Worm (Caenorhabditis elegans) whole organism, midembryonic: ENCODE measurements around the gene T09F5.10.

ENCODE experiments used
- T22C8.4 ChIP-seq: fragments of 200-800 bp; sonication (Bioruptor generic); IDR thresholded peaks from 2 replicates; pipeline ENCODE4 v1.3.6; 2022; ENCODE audit warnings: missing genetic modification characterization, missing compliant biosample characterization
- cog-1 ChIP-seq: sonication (generic microtip); optimal IDR thresholded peaks from 2 replicates; lab custom pipeline; 2016; ENCODE audit warnings: missing genetic modification characterization, missing compliant biosample characterization
- flt-1 ChIP-seq: fragments of 200-800 bp; sonication (Bioruptor generic); IDR thresholded peaks from 2 replicates; pipeline ENCODE4 v1.3.6; 2022; ENCODE audit warnings: missing genetic modification characterization, missing compliant biosample characterization
- klf-2 ChIP-seq: fragments of 200-800 bp; sonication (Bioruptor generic); conservative IDR thresholded peaks from 2 replicates; pipeline ENCODE4 v1.3.6; 2022; ENCODE audit warnings: missing genetic modification reagents, missing genetic modification characterization, missing compliant biosample characterization
- med-1 ChIP-seq: sonication (generic microtip); optimal IDR thresholded peaks from 2 replicates; lab custom pipeline; 2017; ENCODE audit warnings: missing genetic modification characterization, mild to moderate bottlenecking, missing compliant biosample characterization, antibody characterized with exemption, missing genetic modification reagents; ENCODE audit not compliant: insufficient read depth
- ref-1 ChIP-seq: fragments of 200-800 bp; sonication (Bioruptor generic); conservative IDR thresholded peaks from 2 replicates; pipeline ENCODE4 v1.3.6; 2022; ENCODE audit warnings: missing genetic modification reagents, missing genetic modification characterization, missing compliant biosample characterization
- tab-1 ChIP-seq: fragments of 200-800 bp; sonication (Bioruptor generic); IDR thresholded peaks from 2 replicates; pipeline ENCODE4 v1.3.6; 2022; ENCODE audit warnings: missing genetic modification characterization, missing compliant biosample characterization
- ztf-23 ChIP-seq: fragments of 200-800 bp; sonication (Bioruptor generic); IDR thresholded peaks from 2 replicates; pipeline ENCODE4 v1.3.6; 2022; ENCODE audit warnings: missing genetic modification reagents, missing genetic modification characterization, missing compliant biosample characterization
- ztf-29 ChIP-seq: fragments of 200-800 bp; sonication (Bioruptor generic); IDR thresholded peaks from 2 replicates; pipeline ENCODE4 v1.3.6; 2022; ENCODE audit warnings: missing genetic modification reagents, missing genetic modification characterization, missing compliant biosample characterization

The T09F5.10 gene

DNA sequence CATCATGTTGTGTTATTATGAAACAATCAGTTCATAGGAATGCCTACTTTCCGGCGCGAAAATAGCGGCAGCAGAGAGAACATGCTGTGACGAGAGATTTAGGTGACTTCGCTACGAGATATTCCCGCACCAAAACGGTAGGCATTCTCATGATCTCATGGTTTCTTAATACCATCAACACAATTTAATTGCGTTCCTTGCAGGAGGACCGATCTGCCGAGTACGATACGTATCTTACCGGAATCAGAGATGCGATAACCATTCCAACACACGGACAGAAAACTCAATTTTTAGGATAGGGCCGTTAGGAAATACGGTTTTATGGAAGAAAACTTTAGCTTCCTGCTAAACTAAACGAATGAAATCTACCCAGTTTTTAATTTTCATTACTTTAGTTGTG lies 31.1 kb upstream of the T09F5.10 start, which contains the start of gene T09F5.1:
Gene T09F5.1, plus strand, starts transcription at position 301 of the 400 bp plus-strand sequence.
- TF ChIP-seq ztf-29 (GFP tag; lab: Robert Waterston, UW) (no peak), klf-2 (GFP tag; lab: Robert Waterston, UW) (no peak), cog-1 (no peak), T22C8.4 (no peak), med-1 (no peak), flt-1 (GFP tag; lab: Robert Waterston, UW) (no peak), ztf-23 (GFP tag; lab: Robert Waterston, UW) (no peak), ref-1 (GFP tag; lab: Robert Waterston, UW) (no peak), tab-1 (GFP tag; lab: Robert Waterston, UW) (no peak)

- TF ChIP-seq ref-1 (GFP tag; lab: Robert Waterston, UW): no peak
- no peak for TF ChIP-seq klf-2 (GFP tag; lab: Robert Waterston, UW)
- TF ChIP-seq cog-1: no peak
- no peak for TF ChIP-seq ztf-23 (GFP tag; lab: Robert Waterston, UW)
- TF ChIP-seq T22C8.4: no peak
- TF ChIP-seq flt-1 (GFP tag; lab: Robert Waterston, UW): no peak
- no peak for TF ChIP-seq ztf-29 (GFP tag; lab: Robert Waterston, UW)
- no peak for TF ChIP-seq med-1
- no peak for TF ChIP-seq tab-1 (GFP tag; lab: Robert Waterston, UW)
These were observed 29.7 kb upstream of the T09F5.10 start for ce11 chrV:15150176-15150575.

- TF ChIP-seq cog-1 (no peak), flt-1 (GFP tag; lab: Robert Waterston, UW) (no peak), ztf-23 (GFP tag; lab: Robert Waterston, UW) (no peak), T22C8.4 (no peak), med-1 (no peak), ref-1 (GFP tag; lab: Robert Waterston, UW) (no peak), ztf-29 (GFP tag; lab: Robert Waterston, UW) (no peak), tab-1 (GFP tag; lab: Robert Waterston, UW) (no peak), klf-2 (GFP tag; lab: Robert Waterston, UW) (no peak)
These were observed 29.2 kb upstream of the T09F5.10 start, which contains the start of gene T09F5.2 for ce11 chrV:15150661-15151060. Gene T09F5.2, plus strand, starts transcription at chrV:15150961.

- TF ChIP-seq tab-1 (GFP tag; lab: Robert Waterston, UW) (no peak), ztf-23 (GFP tag; lab: Robert Waterston, UW) (no peak), flt-1 (GFP tag; lab: Robert Waterston, UW) (no peak), ztf-29 (GFP tag; lab: Robert Waterston, UW) (no peak), klf-2 (GFP tag; lab: Robert Waterston, UW) (no peak)
These were observed 27.8 kb upstream of the T09F5.10 start for ce11 chrV:15152010-15152409.

DNA sequence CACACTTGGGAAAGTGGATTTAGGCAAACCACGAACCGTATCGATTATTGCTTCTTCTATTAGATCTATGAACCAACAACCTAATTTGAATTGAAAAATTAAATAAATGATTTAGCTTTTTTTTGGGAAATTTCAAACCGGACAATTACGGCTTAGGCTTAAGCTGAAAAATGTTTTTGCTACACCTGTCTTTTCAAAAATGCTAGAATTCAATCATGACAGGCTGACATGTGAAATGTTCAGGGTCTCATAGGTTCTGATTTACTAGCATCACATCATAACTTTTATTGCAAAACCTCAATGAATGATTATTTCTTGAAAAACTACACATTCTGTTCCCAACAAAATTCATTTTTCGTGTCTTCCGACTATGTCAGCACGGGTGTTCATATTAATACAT lies 26.6 kb upstream of the T09F5.10 start, which contains the start of gene srh-55:
Gene srh-55, plus strand, starts transcription at position 301 of the 400 bp plus-strand sequence.
- TF ChIP-seq cog-1: no peak
- TF ChIP-seq ztf-29 (GFP tag; lab: Robert Waterston, UW): no peak
- TF ChIP-seq klf-2 (GFP tag; lab: Robert Waterston, UW): no peak
- no peak for TF ChIP-seq med-1
- TF ChIP-seq T22C8.4: no peak
- TF ChIP-seq ref-1 (GFP tag; lab: Robert Waterston, UW): no peak
- TF ChIP-seq flt-1 (GFP tag; lab: Robert Waterston, UW): no peak
- no peak for TF ChIP-seq ztf-23 (GFP tag; lab: Robert Waterston, UW)
- no peak for TF ChIP-seq tab-1 (GFP tag; lab: Robert Waterston, UW)

DNA sequence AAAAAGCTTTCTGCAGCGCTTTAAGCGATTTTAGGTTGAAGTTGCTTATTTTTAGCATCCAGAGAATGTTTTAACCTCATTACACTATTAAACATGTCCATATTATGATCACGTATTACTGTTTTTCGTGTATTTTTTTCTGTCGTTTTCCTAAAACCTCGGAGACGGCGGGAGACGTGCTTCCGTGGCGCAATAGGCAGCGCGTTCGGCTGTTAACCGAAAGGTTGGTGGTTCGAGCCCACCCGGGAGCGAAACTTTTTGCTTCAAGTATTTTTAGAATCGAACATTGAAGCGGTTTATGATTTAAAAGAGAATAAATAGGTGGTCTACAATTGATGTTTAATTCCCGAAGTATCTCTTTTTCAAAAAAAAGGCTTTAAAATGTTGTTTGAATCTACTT lies 23.4 kb upstream of the T09F5.10 start:
- TF ChIP-seq ref-1 (GFP tag; lab: Robert Waterston, UW) (no peak), flt-1 (GFP tag; lab: Robert Waterston, UW) (no peak), ztf-29 (GFP tag; lab: Robert Waterston, UW) (no peak), klf-2 (GFP tag; lab: Robert Waterston, UW) (no peak), ztf-23 (GFP tag; lab: Robert Waterston, UW) (no peak), tab-1 (GFP tag; lab: Robert Waterston, UW) (no peak), T22C8.4 (no peak), med-1 (no peak), cog-1 (no peak)

DNA sequence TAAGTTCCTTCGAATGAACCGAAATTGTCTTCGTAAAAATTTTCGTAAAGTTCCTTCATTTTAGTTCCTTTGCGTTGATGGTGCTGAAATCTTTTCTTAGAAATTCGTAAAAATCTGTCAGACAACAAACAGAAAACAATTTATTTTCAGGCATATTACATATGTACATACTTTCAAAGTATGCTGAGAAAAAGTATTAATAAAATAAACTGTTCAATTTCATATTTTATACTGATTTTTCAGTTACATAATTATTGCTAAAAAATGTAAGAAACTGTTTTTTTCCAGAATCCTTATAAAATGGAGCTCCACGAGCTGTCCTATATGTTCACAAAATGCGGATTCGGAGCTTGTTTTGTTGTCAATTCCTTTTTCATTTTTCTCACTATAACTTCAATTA lies 21.2 kb upstream of the T09F5.10 start, which contains the start of gene str-45:
Gene str-45, plus strand, starts transcription at position 301 of the 400 bp plus-strand sequence.
- TF ChIP-seq tab-1 (GFP tag; lab: Robert Waterston, UW) (no peak), ztf-29 (GFP tag; lab: Robert Waterston, UW) (no peak), ref-1 (GFP tag; lab: Robert Waterston, UW) (no peak), klf-2 (GFP tag; lab: Robert Waterston, UW) (no peak), flt-1 (GFP tag; lab: Robert Waterston, UW) (no peak), med-1 (no peak), T22C8.4 (no peak), ztf-23 (GFP tag; lab: Robert Waterston, UW) (no peak), cog-1 (no peak)

DNA sequence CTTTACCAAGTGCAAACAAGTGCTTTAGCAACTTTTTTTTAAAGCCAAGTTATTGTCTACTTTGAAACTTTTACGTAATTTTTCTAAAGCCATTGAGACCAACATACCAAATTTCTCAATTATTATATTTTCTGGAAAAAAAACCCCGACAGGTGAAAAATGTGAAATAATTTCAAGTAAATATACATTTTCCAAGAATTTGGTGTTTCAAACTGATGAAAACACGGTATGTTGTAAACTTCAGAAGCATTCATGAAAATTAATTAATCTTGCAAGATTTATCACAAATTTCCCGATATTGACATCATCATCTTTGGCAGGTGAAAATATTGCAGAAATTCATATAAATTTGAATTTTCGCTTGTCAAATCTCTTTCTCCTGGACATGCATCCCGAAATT lies 17.2 kb upstream of the T09F5.10 start, which contains the start of gene srz-11:
Gene srz-11, plus strand, starts transcription at position 386 of the 400 bp plus-strand sequence.
- TF ChIP-seq ztf-29 (GFP tag; lab: Robert Waterston, UW) (no peak), med-1 (no peak), ztf-23 (GFP tag; lab: Robert Waterston, UW) (no peak), klf-2 (GFP tag; lab: Robert Waterston, UW) (no peak), T22C8.4 (no peak), tab-1 (GFP tag; lab: Robert Waterston, UW) (no peak)

DNA sequence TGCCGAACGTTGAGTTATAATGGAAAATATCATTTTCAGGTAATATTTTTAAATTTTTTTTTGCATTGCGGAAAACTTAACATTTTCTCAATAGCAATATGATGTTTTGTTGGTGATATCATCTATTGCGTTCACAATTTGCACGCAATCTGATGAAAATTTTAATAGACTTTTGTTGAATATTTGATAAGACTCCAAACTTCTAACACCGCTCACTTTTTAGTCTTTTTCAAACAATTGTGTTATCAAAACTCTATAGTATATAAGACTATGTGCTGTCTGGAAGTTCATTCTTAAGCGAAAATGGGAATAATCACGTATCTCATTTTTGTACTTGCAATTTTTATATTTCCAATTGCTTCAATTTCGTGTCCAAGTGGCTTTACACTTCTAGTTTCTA lies 4.4 kb upstream of the T09F5.10 start, which contains the start of gene clec-47:
Gene clec-47, plus strand, starts transcription at position 301 of the 400 bp plus-strand sequence.
- no peak for TF ChIP-seq cog-1
- TF ChIP-seq ref-1 (GFP tag; lab: Robert Waterston, UW): no peak
- no peak for TF ChIP-seq med-1

DNA sequence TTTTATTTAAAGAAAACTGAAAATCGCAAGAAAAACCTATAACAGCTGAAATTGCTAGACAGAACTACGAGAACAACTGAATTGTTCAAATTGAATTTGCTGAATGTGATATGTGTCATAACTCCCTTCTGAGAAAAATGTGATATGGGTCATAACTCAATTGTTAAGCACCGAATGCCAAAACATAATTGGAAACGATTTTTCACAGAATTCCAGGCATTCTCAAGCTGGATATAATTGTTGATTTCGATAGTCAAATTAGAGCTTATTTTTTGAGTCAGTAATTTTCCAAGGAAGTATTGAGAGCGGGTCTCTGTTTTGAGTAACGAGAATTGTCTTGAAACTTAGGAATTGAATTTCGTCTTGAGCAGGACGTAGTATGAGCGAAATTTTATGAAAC lies 2.0 kb downstream of the T09F5.10 start:
- TF ChIP-seq T22C8.4 (no peak), tab-1 (GFP tag; lab: Robert Waterston, UW) (no peak), cog-1 (no peak), ref-1 (GFP tag; lab: Robert Waterston, UW) (no peak), med-1 (no peak), flt-1 (GFP tag; lab: Robert Waterston, UW) (no peak), ztf-29 (GFP tag; lab: Robert Waterston, UW) (no peak)
